Worm (Caenorhabditis elegans): Measurements from ENCODE around the gene mnr-1.

DNA sequence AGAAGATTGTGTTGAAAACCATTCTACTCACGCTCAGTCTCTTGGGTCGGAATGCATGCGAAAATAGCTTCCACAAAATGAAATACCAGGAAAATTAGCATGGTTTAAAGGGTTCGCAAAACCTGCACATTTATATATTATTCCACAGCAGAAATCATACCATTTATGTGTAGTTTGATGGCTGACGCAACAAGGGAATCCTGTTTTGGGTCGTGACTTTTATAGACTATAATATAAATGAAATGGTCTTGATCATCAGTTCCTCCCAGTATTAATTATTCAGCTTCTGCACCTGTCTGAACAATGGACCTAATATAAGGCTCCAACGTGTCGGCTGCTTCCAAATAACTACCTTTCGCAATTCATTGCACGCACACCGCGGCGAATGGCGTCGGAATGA is 31.4 kb upstream of the mnr-1 start, which contains the start of gene F46B3.8:
- no peak for TF ChIP-seq ama-1 (optimal IDR thresholded peaks at IDR 0.05)
- no peak for TF ChIP-seq sea-1 (GFP tag; conservative IDR thresholded peaks at IDR 0.05)
- TF ChIP-seq hmbx-1 (tag; optimal IDR thresholded peaks at IDR 0.05), result no peak
- no peak for TF ChIP-seq tbx-37 (GFP tag; conservative IDR thresholded peaks at IDR 0.05)
- TF ChIP-seq scrt-1 (GFP tag; IDR thresholded peaks at IDR 0.05), result no peak
- no peak for TF ChIP-seq hnd-1 (tag; optimal IDR thresholded peaks at IDR 0.05)
- TF ChIP-seq flt-1 (GFP tag; IDR thresholded peaks at IDR 0.05), result no peak
- TF ChIP-seq aly-1 (tag; optimal IDR thresholded peaks at IDR 0.05), result no peak
- TF ChIP-seq B0310.2 (tag; optimal IDR thresholded peaks at IDR 0.05), result no peak
- no peak for TF ChIP-seq tbx-11 (GFP tag; IDR thresholded peaks at IDR 0.05)
- no peak for TF ChIP-seq ceh-13 (GFP tag; optimal IDR thresholded peaks at IDR 0.05)
- TF ChIP-seq tra-4 (tag; optimal IDR thresholded peaks at IDR 0.05), result no peak
- TF ChIP-seq ets-7 (tag; optimal IDR thresholded peaks at IDR 0.05), result no peak
- no peak for TF ChIP-seq F13C5.2 (tag; optimal IDR thresholded peaks at IDR 0.05)

Data from whole organism, early embryonic.